Fruit fly (Drosophila melanogaster): ENCODE measurements around the gene CG32982.

Gene CG32982

dm6 chr2L:9166399-9166980 is 41.0 kb downstream of the CG32982 start, which contains the start of the genes CG9586 and tai (continued):
- TF ChIP-seq CG10654 (GFP tag; optimal IDR thresholded peaks at IDR 0.05) (peak; percentile 79), CG2120 (GFP tag; optimal IDR thresholded peaks at IDR 0.05) (peak; percentile 79), CG16815 (GFP tag; optimal IDR thresholded peaks at IDR 0.05) (peak; percentile 60), CG7357 (GFP tag; IDR thresholded peaks at IDR 0.05) (peak; percentile 48; the same call in 1 of the 3 replicates), CG9215 (GFP tag; IDR thresholded peaks at IDR 0.05) (peak; percentile 97), CG6813 (GFP tag; optimal IDR thresholded peaks at IDR 0.05) (peak; percentile 74), Max (GFP tag; optimal IDR thresholded peaks at IDR 0.05) (peak; percentile 87), CTCF (GFP tag; optimal IDR thresholded peaks at IDR 0.05) (peak; percentile 7), lbe (GFP tag; optimal IDR thresholded peaks at IDR 0.05) (peak; percentile 86), CG13287 (GFP tag; IDR thresholded peaks at IDR 0.05; ENCODE audit: partially characterized antibody) (peak; percentile 76), PHDP (tag; optimal IDR thresholded peaks at IDR 0.05) (peak; percentile 88), D19B (GFP tag; optimal IDR thresholded peaks at IDR 0.05) (peak; percentile 39), CG7556 (GFP tag; optimal IDR thresholded peaks at IDR 0.05) (peak; percentile 90), CG34422 (GFP tag; IDR thresholded peaks at IDR 0.05) (peak; percentile 88), kay (GFP tag; optimal IDR thresholded peaks at IDR 0.05) (no peak), CrebB (tag; optimal IDR thresholded peaks at IDR 0.05) (peak; percentile 63), CG11504 (tag; optimal IDR thresholded peaks at IDR 0.05) (peak; percentile 62), her (GFP tag; optimal IDR thresholded peaks at IDR 0.05) (peak; percentile 7), toy (GFP tag; IDR thresholded peaks at IDR 0.05) (no peak), vfl (GFP tag; optimal IDR thresholded peaks at IDR 0.05) (peak; percentile 71), CG32767 (GFP tag; IDR thresholded peaks at IDR 0.05) (peak; percentile 85)

- TF ChIP-seq luna (GFP tag; optimal IDR thresholded peaks at IDR 0.05) (no peak), CG2199 (GFP tag; IDR thresholded peaks at IDR 0.05) (0 out of 3 replicates have a peak, but pooled peaks have one; percentile 18), ci (GFP tag; IDR thresholded peaks at IDR 0.05) (0 out of 3 replicates have a peak, but pooled peaks have one; percentile 10), CG12155 (GFP tag; optimal IDR thresholded peaks at IDR 0.05) (no peak), CG13424 (tag; optimal IDR thresholded peaks at IDR 0.05) (no peak), chinmo (GFP tag; IDR thresholded peaks at IDR 0.05; ENCODE audit: partially characterized antibody) (peak; percentile 89; the same call in 2 of the 4 replicates), Meics (GFP tag; optimal IDR thresholded peaks at IDR 0.05) (no peak), CG4360 (GFP tag; IDR thresholded peaks at IDR 0.05) (peak; percentile 53; the same call in 1 of the 2 replicates), Adf1 (GFP tag; IDR thresholded peaks at IDR 0.05) (peak; percentile 60), cg (GFP tag; optimal IDR thresholded peaks at IDR 0.05) (peak; percentile 96), sr (GFP tag; IDR thresholded peaks at IDR 0.05) (peak; percentile 61; the same call in 2 of the 3 replicates), CG3838 (GFP tag; optimal IDR thresholded peaks at IDR 0.05) (peak; percentile 65), scrt (GFP tag; optimal IDR thresholded peaks at IDR 0.05) (peak; percentile 67), CG8478 (optimal IDR thresholded peaks at IDR 0.05) (peak; percentile 43), CG15479 (GFP tag; optimal IDR thresholded peaks at IDR 0.05) (peak; percentile 34), peb (GFP tag; IDR thresholded peaks at IDR 0.05) (no peak), chm (GFP tag; IDR thresholded peaks at IDR 0.05) (peak; percentile 22; the same call in 1 of the 2 replicates), zen2 (GFP tag; IDR thresholded peaks at IDR 0.05; ENCODE audit: partially characterized antibody) (0 out of 3 replicates have a peak, but pooled peaks have one; percentile 5), Aef1 (GFP tag; IDR thresholded peaks at IDR 0.05) (peak; percentile 59; the same call in 2 of the 3 replicates), kah (GFP tag; optimal IDR thresholded peaks at IDR 0.05) (peak; percentile 64), grn (GFP tag; optimal IDR thresholded peaks at IDR 0.05) (peak; percentile 50), Drgx (GFP tag; IDR thresholded peaks at IDR 0.05) (peak; percentile 33; the same call in 1 of the 2 replicates), Deaf1 (tag; optimal IDR thresholded peaks at IDR 0.05) (peak; percentile 26)
These were observed 41.5 kb downstream of the CG32982 start for dm6 chr2L:9167001-9167400.

All from whole organism, embryonic.